Fruit fly (Drosophila melanogaster) whole organism, wandering third instar larva: ENCODE results near the gene CG31380.
A peak's percentile ranks its signal among the peaks of the same experiment; 100 is the strongest.

ENCODE experiments used
- CG32264 ChIP-seq: fragments of 200-800 bp; sonication (Bioruptor generic); optimal IDR thresholded peaks from 2 replicates; lab custom pipeline; 2016; ENCODE audit warnings: missing biosample characterization, missing genetic modification characterization
- Dfd ChIP-seq: fragments of >200 bp; optimal IDR thresholded peaks from 2 replicates; lab custom pipeline; 2017; ENCODE audit warnings: missing biosample characterization, missing genetic modification characterization
- Hnf4 ChIP-seq: fragments of 200-800 bp; sonication (Bioruptor generic); optimal IDR thresholded peaks from 2 replicates; lab custom pipeline; 2016; ENCODE audit warnings: missing biosample characterization, mild to moderate bottlenecking, missing genetic modification characterization
- Hr78 ChIP-seq: fragments of >200 bp; optimal IDR thresholded peaks from 2 replicates; lab custom pipeline; 2017; ENCODE audit warnings: missing biosample characterization, missing genetic modification characterization
- Myc ChIP-seq: fragments of >200 bp; optimal IDR thresholded peaks from 2 replicates; lab custom pipeline; 2017
- dsf ChIP-seq: sonication (Bioruptor generic); optimal IDR thresholded peaks from 2 replicates; lab custom pipeline; 2016; ENCODE audit warnings: missing biosample characterization, missing genetic modification characterization, borderline replicate concordance
- ey ChIP-seq: fragments of 200-800 bp; sonication (Bioruptor generic); optimal IDR thresholded peaks from 2 replicates; lab custom pipeline; 2016; ENCODE audit warnings: missing biosample characterization, missing genetic modification characterization
- fru ChIP-seq: fragments of 200-800 bp; sonication (Bioruptor generic); optimal IDR thresholded peaks from 3 replicates; lab custom pipeline; 2016; ENCODE audit warnings: missing biosample characterization, mild to moderate bottlenecking, missing genetic modification characterization
- h ChIP-seq: fragments of 200-800 bp; sonication (Bioruptor generic); optimal IDR thresholded peaks from 3 replicates; lab custom pipeline; 2016; ENCODE audit warnings: missing biosample characterization, mild to moderate bottlenecking, missing genetic modification characterization
- lola ChIP-seq: fragments of >200 bp; optimal IDR thresholded peaks from 2 replicates; lab custom pipeline; 2017; ENCODE audit warnings: missing biosample characterization, missing genetic modification characterization
- psq ChIP-seq: fragments of 200-800 bp; sonication (Bioruptor generic); optimal IDR thresholded peaks from 3 replicates; lab custom pipeline; 2017; ENCODE audit warnings: missing biosample characterization, mild to moderate bottlenecking, missing genetic modification characterization, moderate library complexity
- rgr ChIP-seq: fragments of 200-800 bp; sonication (Bioruptor generic); optimal IDR thresholded peaks from 3 replicates; lab custom pipeline; 2016; ENCODE audit warnings: missing biosample characterization, mild to moderate bottlenecking, missing genetic modification characterization
- woc ChIP-seq: sonication (Bioruptor generic); optimal IDR thresholded peaks from 2 replicates; lab custom pipeline; 2016; ENCODE audit warnings: missing biosample characterization, mild to moderate bottlenecking, missing genetic modification characterization

- peak; percentile 5 for TF ChIP-seq ey (GFP tag; lab: Kevin White, UChicago)
- no peak for TF ChIP-seq Myc (lab: Kevin White, UChicago)
- TF ChIP-seq lola = no peak
- TF ChIP-seq psq = no peak
- TF ChIP-seq CG32264 (GFP tag; lab: Kevin White, UChicago) = peak; percentile 57
- TF ChIP-seq Hnf4 (GFP tag; lab: Kevin White, UChicago) = peak; percentile 47
- no peak for TF ChIP-seq dsf (GFP tag; lab: Kevin White, UChicago)
- no peak for TF ChIP-seq woc (GFP tag; lab: Kevin White, UChicago)
- TF ChIP-seq h (GFP tag; lab: Kevin White, UChicago) = peak; percentile 21
- TF ChIP-seq Hr78 (GFP tag; lab: Kevin White, UChicago) = no peak
- TF ChIP-seq fru (GFP tag; lab: Kevin White, UChicago) = no peak
- peak; percentile 49 for TF ChIP-seq rgr (GFP tag; lab: Kevin White, UChicago)
- no peak for TF ChIP-seq Dfd (GFP tag; lab: Kevin White, UChicago)
Measured at dm6 chr3R:25760190-25760589, 29.1 kb downstream of the CG31380 start.
